Worm (Caenorhabditis elegans) whole organism, L4 larva: ENCODE results near the gene rbg-3.
A peak's percentile ranks its signal among the peaks of the same experiment; 100 is the strongest.

Experiments used
- F44E2.7 ChIP-seq: fragments of 200-800 bp; sonication (Bioruptor generic); IDR thresholded peaks from 2 replicates; pipeline ENCODE4 v2.1.2; 2022; ENCODE audit warnings: missing genetic modification characterization, missing compliant biosample characterization
- R02D3.7 ChIP-seq: fragments of 150-350 bp; sonication (generic microtip); optimal IDR thresholded peaks from 3 replicates; lab custom pipeline; 2014; ENCODE audit warnings: missing biosample characterization, missing genetic modification characterization
- T20F7.1 ChIP-seq: fragments of 200-800 bp; sonication (Bioruptor generic); optimal IDR thresholded peaks from 2 replicates; lab custom pipeline; 2018; ENCODE audit warnings: mild to moderate bottlenecking, missing genetic modification characterization, missing compliant biosample characterization
- T26A8.4 ChIP-seq: fragments of 200-800 bp; sonication (Bioruptor generic); IDR thresholded peaks from 2 replicates; pipeline ENCODE4 v1.3.6; 2022; ENCODE audit warnings: missing genetic modification characterization, missing compliant biosample characterization
- Y105C5A.15 ChIP-seq: fragments of 200-800 bp; sonication (Bioruptor generic); IDR thresholded peaks from 2 replicates; pipeline ENCODE4 v1.3.6; 2022; ENCODE audit warnings: missing genetic modification characterization, missing compliant biosample characterization
- Y5F2A.4 ChIP-seq: fragments of 200-800 bp; sonication (Bioruptor generic); optimal IDR thresholded peaks from 2 replicates; lab custom pipeline; 2018; ENCODE audit warnings: mild to moderate bottlenecking, missing genetic modification characterization, missing compliant biosample characterization
- aha-1 ChIP-seq: fragments of 150-350 bp; peaks from one replicate; lab custom pipeline; 2014; ENCODE audit warnings: missing biosample characterization, missing genetic modification characterization
- ceh-20 ChIP-seq: fragments of 200-800 bp; sonication (Bioruptor generic); IDR thresholded peaks from 2 replicates; pipeline ENCODE4 v1.3.6; 2022; ENCODE audit warnings: missing genetic modification reagents, missing genetic modification characterization, missing compliant biosample characterization
- ceh-28 ChIP-seq: fragments of 150-350 bp; optimal IDR thresholded peaks from 2 replicates; lab custom pipeline; 2014; ENCODE audit warnings: missing biosample characterization, missing genetic modification reagents, missing genetic modification characterization
- ceh-82 ChIP-seq: sonication (generic microtip); optimal IDR thresholded peaks from 2 replicates; lab custom pipeline; 2017; ENCODE audit warnings: missing biosample characterization, missing genetic modification characterization
- ctbp-1 ChIP-seq: fragments of 200-800 bp; sonication (Bioruptor generic); IDR thresholded peaks from 2 replicates; pipeline ENCODE4 v1.3.6; 2022; ENCODE audit warnings: missing genetic modification reagents, missing genetic modification characterization, missing compliant biosample characterization
- daf-16 ChIP-seq, 3 experiments: sonication (generic microtip); optimal IDR thresholded peaks; 2 replicates each; lab custom pipeline; 2016 to 2017; ENCODE audit warnings: missing genetic modification characterization in 3 of 3, missing genetic modification reagents in 3 of 3, mild to moderate bottlenecking in 2 of 3, missing compliant biosample characterization in 2 of 3, missing biosample characterization in 1 of 3, moderate library complexity in 1 of 3
- daf-8 ChIP-seq: fragments of 200-800 bp; sonication (Bioruptor generic); IDR thresholded peaks from 2 replicates; pipeline ENCODE4 v1.3.6; 2022; ENCODE audit warnings: missing genetic modification characterization, missing compliant biosample characterization
- fkh-10 ChIP-seq: fragments of 150-350 bp; optimal IDR thresholded peaks from 2 replicates; lab custom pipeline; 2014; ENCODE audit warnings: missing biosample characterization, missing genetic modification reagents, missing genetic modification characterization
- hlh-11 ChIP-seq: fragments of 200-800 bp; sonication (Bioruptor generic); optimal IDR thresholded peaks from 2 replicates; lab custom pipeline; 2018; ENCODE audit warnings: mild to moderate bottlenecking, missing genetic modification characterization, missing compliant biosample characterization
- hlh-30 ChIP-seq: sonication (generic microtip); optimal IDR thresholded peaks from 2 replicates; lab custom pipeline; 2017; ENCODE audit warnings: antibody characterized with exemption, mild to moderate bottlenecking, missing genetic modification characterization, missing compliant biosample characterization; ENCODE audit not compliant: insufficient read depth
- hmg-1.1 ChIP-seq: fragments of 200-800 bp; sonication (Bioruptor generic); IDR thresholded peaks from 2 replicates; pipeline ENCODE4 v1.3.6; 2022; ENCODE audit warnings: missing genetic modification reagents, missing genetic modification characterization, missing compliant biosample characterization
- lin-13 ChIP-seq: fragments of 150-350 bp; optimal IDR thresholded peaks from 2 replicates; lab custom pipeline; 2014; ENCODE audit warnings: missing biosample characterization, missing genetic modification reagents, missing genetic modification characterization
- lin-38 ChIP-seq: fragments of 200-800 bp; sonication (Bioruptor generic); IDR thresholded peaks from 2 replicates; pipeline ENCODE4 v1.3.6; 2022; ENCODE audit warnings: missing genetic modification reagents, missing genetic modification characterization, missing compliant biosample characterization
- lin-39 ChIP-seq: fragments of 150-350 bp; optimal IDR thresholded peaks from 2 replicates; lab custom pipeline; 2014; ENCODE audit warnings: missing biosample characterization, missing genetic modification reagents, missing genetic modification characterization
- lsy-2 ChIP-seq, 2 experiments: fragments of 150-350 bp in 1 of 2; sonication (generic microtip) in 1 of 2; optimal IDR thresholded peaks; 2 replicates each; lab custom pipeline; 2014 to 2017; ENCODE audit warnings: missing biosample characterization in 2 of 2, missing genetic modification characterization in 2 of 2
- madf-5 ChIP-seq, 2 experiments: fragments of 200-800 bp; sonication (Bioruptor generic); IDR thresholded peaks; 2 replicates each; pipeline ENCODE4 v1.3.6; 2022; ENCODE audit warnings: missing compliant biosample characterization in 2 of 2, missing genetic modification characterization in 2 of 2
- madf-9 ChIP-seq: fragments of 200-800 bp; sonication (Bioruptor generic); conservative IDR thresholded peaks from 2 replicates; pipeline ENCODE4 v1.3.6; 2022; ENCODE audit warnings: missing genetic modification reagents, missing genetic modification characterization, missing compliant biosample characterization
- mep-1 ChIP-seq: fragments of 150-350 bp; sonication (generic microtip); optimal IDR thresholded peaks from 3 replicates; lab custom pipeline; 2014; ENCODE audit warnings: missing biosample characterization, missing genetic modification characterization
- nhr-102 ChIP-seq: sonication (generic microtip); optimal IDR thresholded peaks from 2 replicates; lab custom pipeline; 2016; ENCODE audit warnings: mild to moderate bottlenecking, missing genetic modification characterization, moderate library complexity, missing compliant biosample characterization
- nhr-11 ChIP-seq: fragments of 150-350 bp; optimal IDR thresholded peaks from 2 replicates; lab custom pipeline; 2014; ENCODE audit warnings: missing biosample characterization, missing genetic modification characterization
- nhr-111 ChIP-seq: fragments of 200-800 bp; sonication (Bioruptor generic); optimal IDR thresholded peaks from 2 replicates; lab custom pipeline; 2018; ENCODE audit warnings: mild to moderate bottlenecking, missing genetic modification characterization, missing compliant biosample characterization
- nhr-48 ChIP-seq: sonication (generic microtip); optimal IDR thresholded peaks from 2 replicates; lab custom pipeline; 2016; ENCODE audit warnings: mild to moderate bottlenecking, missing genetic modification characterization, missing compliant biosample characterization
- nhr-6 ChIP-seq: fragments of 150-350 bp; optimal IDR thresholded peaks from 2 replicates; lab custom pipeline; 2014; ENCODE audit warnings: missing biosample characterization, missing genetic modification characterization
- nhr-76 ChIP-seq: fragments of 150-350 bp; optimal IDR thresholded peaks from 2 replicates; lab custom pipeline; 2014; ENCODE audit warnings: missing biosample characterization, missing genetic modification characterization
- rbr-2 ChIP-seq: sonication (generic microtip); optimal IDR thresholded peaks from 2 replicates; lab custom pipeline; 2016; ENCODE audit warnings: missing genotype, missing genetic modification characterization, missing compliant biosample characterization
- skn-1 ChIP-seq: fragments of 150-350 bp; optimal IDR thresholded peaks from 2 replicates; lab custom pipeline; 2014; ENCODE audit warnings: missing biosample characterization, missing genetic modification characterization
- snpc-1.2 ChIP-seq: fragments of 200-800 bp; sonication (Bioruptor generic); IDR thresholded peaks from 2 replicates; pipeline ENCODE4 v1.3.6; 2022; ENCODE audit warnings: missing genetic modification reagents, missing genetic modification characterization, missing compliant biosample characterization
- tra-1 ChIP-seq: fragments of 200-800 bp; sonication (Bioruptor generic); IDR thresholded peaks from 2 replicates; pipeline ENCODE4 v1.3.6; 2022; ENCODE audit warnings: missing genetic modification reagents, missing genetic modification characterization, missing compliant biosample characterization
- unc-62 ChIP-seq, 3 experiments: fragments of 150-350 bp in 1 of 3; sonication (generic microtip); optimal IDR thresholded peaks in 2 of 3; peaks in 1 of 3; 1 replicate in 1 of 3; 2 replicates in 2 of 3; lab custom pipeline; 2014 to 2017; ENCODE audit warnings: missing biosample characterization in 3 of 3, missing genetic modification characterization in 3 of 3, missing genetic modification reagents in 3 of 3, missing genotype in 1 of 3
- vab-7 ChIP-seq: fragments of 200-800 bp; sonication (Bioruptor generic); IDR thresholded peaks from 2 replicates; pipeline ENCODE4 v1.3.6; 2022; ENCODE audit warnings: missing genetic modification reagents, missing genetic modification characterization, missing compliant biosample characterization

rbg-3 gene

ce11 chrIII:4721750-4722149 lies 32.5 kb upstream of the rbg-3 start, which contains the start of gene acy-1 (continued):
- no peak for TF ChIP-seq F44E2.7
- TF ChIP-seq, all 104 proteins: peak for 23

DNA sequence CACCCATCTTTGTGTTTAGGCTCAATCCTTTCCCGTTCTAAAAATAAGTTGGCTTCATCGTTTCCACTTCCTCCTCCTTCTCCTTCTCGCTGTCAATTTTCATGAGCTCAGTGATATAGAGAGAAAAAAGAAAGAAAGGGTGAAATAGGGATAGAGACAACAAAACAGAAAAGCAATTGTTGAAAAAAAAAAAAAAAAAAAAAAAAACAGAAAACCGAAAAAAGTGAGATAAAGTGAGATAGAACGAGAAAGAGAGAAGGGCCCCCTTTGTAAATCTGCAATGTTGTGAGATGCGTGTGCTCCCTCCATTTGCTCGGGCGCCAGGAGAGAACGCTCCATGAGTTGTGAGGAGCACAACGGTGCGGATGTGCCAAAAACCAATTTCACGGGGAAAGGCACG lies 30.3 kb upstream of the rbg-3 start:
- TF ChIP-seq ceh-28 (tag; lab: Kevin White, UChicago) (no peak), lsy-2 (tag; optimal IDR thresholded peaks at IDR 0.05; lab: Kevin White, UChicago) (peak in 1 of 2 experiments; percentile 34), hmg-1.1 (0 out of 2 replicates have a peak, but pooled peaks have one; percentile 16), ctbp-1 (GFP tag; lab: Robert Waterston, UW) (peak; percentile 67; the same call in 1 of the 2 replicates), ceh-20 (GFP tag; lab: Robert Waterston, UW) (peak; percentile 52; the same call in 1 of the 2 replicates), mep-1 (tag; lab: Kevin White, UChicago) (peak; percentile 42), nhr-48 (tag; lab: Kevin White, UChicago) (no peak), rbr-2 (tag; lab: Kevin White, UChicago) (peak; percentile 21), R02D3.7 (tag; lab: Kevin White, UChicago) (no peak), unc-62 (GFP tag; optimal IDR thresholded peaks at IDR 0.05 in 1 of 2; lab: Kevin White, UChicago) (peak in 1 of 2 experiments; percentile 70), unc-62 (tag; optimal IDR thresholded peaks at IDR 0.05; lab: Kevin White, UChicago) (no peak), T20F7.1 (no peak), fkh-10 (GFP tag; lab: Kevin White, UChicago) (peak; percentile 45), nhr-11 (tag; lab: Kevin White, UChicago) (peak; percentile 4), skn-1 (no peak), daf-16 (GFP tag; optimal IDR thresholded peaks at IDR 0.05; lab: Kevin White, UChicago) (no peak), daf-16 (tag; optimal IDR thresholded peaks at IDR 0.05; lab: Kevin White, UChicago) (no peak), aha-1 (tag; lab: Kevin White, UChicago) (peak; percentile 50)

- TF ChIP-seq vab-7: no peak
- TF ChIP-seq Y5F2A.4 (GFP tag; lab: Kevin White, UChicago): no peak
- TF ChIP-seq madf-9 (GFP tag; lab: Robert Waterston, UW): no peak
- TF ChIP-seq mep-1 (tag; lab: Kevin White, UChicago): no peak
- TF ChIP-seq snpc-1.2 (GFP tag; lab: Robert Waterston, UW): no peak
- peak in 1 of 2 experiments; percentile 29 for TF ChIP-seq lsy-2 (tag; optimal IDR thresholded peaks at IDR 0.05; lab: Kevin White, UChicago)
- no peak for TF ChIP-seq lin-38 (GFP tag; lab: Robert Waterston, UW)
- no peak for TF ChIP-seq ceh-82 (tag; lab: Kevin White, UChicago)
- TF ChIP-seq tra-1: 0 out of 2 replicates have a peak, but pooled peaks have one; percentile 63
- TF ChIP-seq nhr-6: no peak
- TF ChIP-seq hlh-11 (tag; lab: Kevin White, UChicago): peak; percentile 69
- no peak for TF ChIP-seq F44E2.7
- TF ChIP-seq ctbp-1 (GFP tag; lab: Robert Waterston, UW): no peak
- no peak for TF ChIP-seq lin-13 (GFP tag; lab: Kevin White, UChicago)
- TF ChIP-seq daf-8 (GFP tag; lab: Robert Waterston, UW): no peak
- TF ChIP-seq daf-16 (GFP tag; optimal IDR thresholded peaks at IDR 0.05; lab: Kevin White, UChicago): peak in 1 of 2 experiments; percentile 87
- no peak for TF ChIP-seq daf-16 (tag; optimal IDR thresholded peaks at IDR 0.05; lab: Kevin White, UChicago)
- TF ChIP-seq hmg-1.1: no peak
- TF ChIP-seq unc-62 (GFP tag; optimal IDR thresholded peaks at IDR 0.05 in 1 of 2; lab: Kevin White, UChicago): peak in 1 of 2 experiments; percentile 93
- no peak for TF ChIP-seq unc-62 (tag; optimal IDR thresholded peaks at IDR 0.05; lab: Kevin White, UChicago)
- no peak for TF ChIP-seq Y105C5A.15 (GFP tag; lab: Robert Waterston, UW)
- TF ChIP-seq nhr-11 (tag; lab: Kevin White, UChicago): peak; percentile 45
These were observed 22.8 kb upstream of the rbg-3 start, which contains the start of gene F17C8.3 for ce11 chrIII:4731295-4731988. TSS of gene F17C8.3 (plus strand) at chrIII:4731938.

DNA sequence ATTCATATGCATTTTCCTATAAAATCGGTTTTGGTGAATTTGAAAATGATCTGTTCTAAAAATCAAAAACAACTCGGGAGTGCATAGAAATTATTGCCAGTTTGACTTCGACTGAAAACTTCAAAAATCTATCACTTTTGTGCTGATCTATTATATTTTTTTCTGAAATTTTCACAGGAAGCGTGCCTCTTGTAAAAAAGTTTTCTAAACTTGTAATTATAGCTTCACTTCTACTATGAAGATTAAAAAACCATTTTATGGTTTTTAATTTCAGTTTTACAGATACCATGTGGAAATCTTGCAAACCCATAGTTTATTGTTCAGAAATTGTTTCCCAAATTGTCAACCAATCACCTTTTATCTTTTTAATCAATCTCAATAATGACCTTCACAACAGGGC lies 20.2 kb upstream of the rbg-3 start, which contains the start of gene F17C8.9:
Gene F17C8.9 (plus strand): TSS at position 301 of the 400 bp plus-strand sequence.
- TF ChIP-seq T26A8.4 (GFP tag; lab: Robert Waterston, UW): no peak
- no peak for TF ChIP-seq mep-1 (tag; lab: Kevin White, UChicago)
- TF ChIP-seq nhr-76 (tag; lab: Kevin White, UChicago): no peak
- no peak for TF ChIP-seq madf-5 (GFP tag; IDR thresholded peaks at IDR 0.05; lab: Robert Waterston, UW)
- no peak for TF ChIP-seq nhr-102 (tag; lab: Kevin White, UChicago)
- no peak for TF ChIP-seq lin-39
- no peak for TF ChIP-seq hlh-30
- no peak for TF ChIP-seq nhr-111
